Worm (Caenorhabditis elegans): Measurements from ENCODE around the gene C47D12.2.

The C47D12.2 gene

DNA sequence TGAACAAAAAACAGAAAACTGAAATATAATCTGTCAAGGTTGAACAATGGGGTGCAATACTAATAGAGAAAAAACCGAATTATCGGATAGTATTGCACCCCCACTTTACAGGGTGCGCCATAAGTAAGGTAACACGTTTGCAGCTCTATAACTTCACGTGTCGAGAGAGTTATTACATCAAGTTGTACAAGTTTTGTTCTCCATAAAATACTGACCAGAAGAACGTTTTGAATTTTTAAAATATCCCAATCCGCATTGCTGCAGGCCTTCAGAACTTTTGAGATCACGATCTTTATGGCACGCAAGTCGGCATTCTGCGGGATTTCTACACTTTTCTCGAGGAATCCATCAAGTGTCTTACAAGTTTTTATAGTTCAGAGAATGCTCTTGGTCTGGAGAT, 38.3 kb upstream of the C47D12.2 start:
- TF ChIP-seq ceh-19 (GFP tag; optimal IDR thresholded peaks at IDR 0.05) (no peak), elt-4 (tag; optimal IDR thresholded peaks at IDR 0.05) (no peak), fkh-6 (tag; optimal IDR thresholded peaks at IDR 0.05) (no peak), fkh-10 (GFP tag; optimal IDR thresholded peaks at IDR 0.05) (no peak), pag-3 (tag; optimal IDR thresholded peaks at IDR 0.05; ENCODE audit: borderline replicate concordance) (no peak), Y22D7AL.16 (tag; optimal IDR thresholded peaks at IDR 0.05) (no peak), ttx-3 (tag; optimal IDR thresholded peaks at IDR 0.05) (no peak), ets-4 (tag; optimal IDR thresholded peaks at IDR 0.05) (no peak), C08G9.2 (tag; optimal IDR thresholded peaks at IDR 0.05) (no peak), nhr-232 (tag; optimal IDR thresholded peaks at IDR 0.05) (no peak), npax-4 (tag; optimal IDR thresholded peaks at IDR 0.05) (no peak)

DNA sequence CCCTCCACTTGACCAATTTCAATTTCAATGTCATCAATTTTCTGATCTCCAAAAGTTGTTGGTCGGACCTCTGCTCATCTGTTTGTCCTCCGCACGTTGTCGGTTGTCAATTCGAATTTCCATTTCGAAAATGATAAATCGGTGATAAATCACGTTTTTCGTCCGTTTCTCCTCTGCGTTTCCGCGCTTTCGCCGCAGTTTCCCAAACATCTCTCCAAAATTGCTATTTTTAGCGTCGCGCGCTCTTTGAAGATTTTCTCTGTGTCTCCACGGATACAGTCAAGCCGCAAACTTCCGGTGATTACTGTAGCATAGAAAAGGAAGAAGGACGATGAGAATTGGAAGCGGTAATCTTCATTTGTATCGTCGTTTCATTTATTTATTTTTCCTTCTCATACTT, 34.1 kb upstream of the C47D12.2 start:
- TF ChIP-seq elt-4 (tag; optimal IDR thresholded peaks at IDR 0.05) (no peak), syd-9 (tag; optimal IDR thresholded peaks at IDR 0.05) (no peak), fax-1 (tag; optimal IDR thresholded peaks at IDR 0.05) (no peak), tbx-2 (tag; optimal IDR thresholded peaks at IDR 0.05) (no peak), hlh-13 (GFP tag; optimal IDR thresholded peaks at IDR 0.05) (no peak), pqm-1 (tag; optimal IDR thresholded peaks at IDR 0.05) (no peak), nhr-11 (tag; optimal IDR thresholded peaks at IDR 0.05) (no peak), mec-3 (tag; optimal IDR thresholded peaks at IDR 0.05; ENCODE audit: borderline replicate concordance) (no peak), pag-3 (tag; optimal IDR thresholded peaks at IDR 0.05; ENCODE audit: borderline replicate concordance) (no peak), elt-2 (tag; optimal IDR thresholded peaks at IDR 0.05) (no peak), nfya-1 (tag; optimal IDR thresholded peaks at IDR 0.05) (no peak), ceh-30 (tag; optimal IDR thresholded peaks at IDR 0.05) (no peak), ceh-45 (GFP tag; IDR thresholded peaks at IDR 0.05) (no peak), unc-42 (tag; optimal IDR thresholded peaks at IDR 0.05) (no peak), pha-4 (tag; optimal IDR thresholded peaks at IDR 0.05) (no peak), tbx-7 (tag; optimal IDR thresholded peaks at IDR 0.05) (no peak)

DNA sequence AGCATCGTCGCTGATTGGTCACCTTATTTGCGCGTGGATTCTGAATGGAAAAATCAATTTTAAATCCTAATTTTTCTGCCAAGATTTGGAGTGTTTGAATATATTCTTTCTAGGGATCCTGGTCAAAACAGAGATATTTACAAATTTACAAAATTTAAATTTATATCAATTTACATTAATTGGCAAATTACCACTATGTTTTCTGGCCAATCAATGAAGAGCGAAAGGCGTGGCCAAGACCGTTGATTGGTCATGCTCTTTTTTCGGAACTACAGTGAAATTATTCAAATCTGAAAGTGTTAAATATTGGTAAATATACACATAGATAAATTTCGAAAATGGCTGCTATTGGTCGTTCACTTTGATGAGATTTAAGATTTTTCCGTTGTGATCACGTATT, 33.4 kb upstream of the C47D12.2 start:
- no peak for TF ChIP-seq unc-42 (tag; optimal IDR thresholded peaks at IDR 0.05)
- no peak for TF ChIP-seq ceh-18 (tag; optimal IDR thresholded peaks at IDR 0.05)
- TF ChIP-seq nfya-1 (tag; optimal IDR thresholded peaks at IDR 0.05) = peak; percentile 51

DNA sequence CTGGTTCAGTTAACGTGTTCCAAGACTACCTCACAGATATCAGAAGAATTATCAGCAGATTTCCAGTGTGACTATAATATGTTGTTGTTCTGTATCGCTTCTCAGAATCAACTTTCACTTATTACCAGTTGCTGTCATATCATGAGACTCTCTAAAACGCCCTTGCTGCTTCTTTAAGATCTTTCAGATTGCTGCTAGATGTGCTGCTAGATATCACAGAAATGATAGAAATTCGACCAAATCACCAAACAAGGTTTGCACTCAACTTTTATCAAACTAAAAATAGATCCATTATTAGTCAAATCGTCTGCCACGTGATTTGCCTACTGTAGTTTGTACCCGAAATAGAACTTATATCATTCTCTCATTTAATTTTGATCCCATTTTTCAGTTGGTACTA, 31.6 kb upstream of the C47D12.2 start:
- no peak for TF ChIP-seq lim-6 (tag; optimal IDR thresholded peaks at IDR 0.05)
- no peak for TF ChIP-seq fkh-10 (GFP tag; optimal IDR thresholded peaks at IDR 0.05)
- TF ChIP-seq pqm-1 (tag; optimal IDR thresholded peaks at IDR 0.05) = no peak
- TF ChIP-seq nhr-11 (tag; optimal IDR thresholded peaks at IDR 0.05) = no peak
- no peak for TF ChIP-seq hlh-15 (tag; optimal IDR thresholded peaks at IDR 0.05)
- TF ChIP-seq pat-9 (tag; optimal IDR thresholded peaks at IDR 0.05) = no peak
- TF ChIP-seq nhr-232 (tag; optimal IDR thresholded peaks at IDR 0.05) = no peak

DNA sequence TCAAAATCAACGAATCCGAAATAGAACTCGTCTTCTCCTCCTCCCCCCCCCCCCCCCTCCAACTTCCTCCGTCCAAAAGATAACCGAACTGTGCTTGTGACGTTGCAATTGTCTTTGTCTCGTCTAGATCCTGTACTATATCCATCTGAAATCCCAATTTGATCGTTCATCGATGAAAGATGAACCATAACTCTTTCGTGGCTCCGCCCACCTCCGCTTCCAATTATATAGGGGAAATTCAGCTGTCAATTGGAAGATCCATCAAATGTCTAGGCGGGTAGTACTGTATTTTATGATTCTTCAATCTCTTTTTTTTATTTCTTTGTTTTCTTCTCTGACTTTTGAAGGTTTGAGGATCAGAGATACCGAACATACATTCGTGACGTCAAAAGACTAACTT, 30.7 kb upstream of the C47D12.2 start:
- TF ChIP-seq pax-1 (tag; optimal IDR thresholded peaks at IDR 0.05) (no peak), ama-1 (optimal IDR thresholded peaks at IDR 0.05) (no peak), nhr-11 (tag; optimal IDR thresholded peaks at IDR 0.05) (no peak), K02D7.2 (tag; optimal IDR thresholded peaks at IDR 0.05) (no peak), pha-4 (tag; optimal IDR thresholded peaks at IDR 0.05) (no peak), elt-2 (tag; optimal IDR thresholded peaks at IDR 0.05) (no peak), ets-4 (tag; optimal IDR thresholded peaks at IDR 0.05) (no peak), sox-4 (tag; optimal IDR thresholded peaks at IDR 0.05) (no peak), sdc-2 (tag; optimal IDR thresholded peaks at IDR 0.05) (no peak), ztf-16 (tag; optimal IDR thresholded peaks at IDR 0.05) (no peak), ceh-45 (GFP tag; IDR thresholded peaks at IDR 0.05) (no peak), tbx-2 (tag; optimal IDR thresholded peaks at IDR 0.05) (no peak), ceh-9 (tag; optimal IDR thresholded peaks at IDR 0.05) (no peak), unc-3 (GFP tag; conservative IDR thresholded peaks at IDR 0.05) (no peak), unc-3 (tag; optimal IDR thresholded peaks at IDR 0.05) (no peak), C08G9.2 (tag; optimal IDR thresholded peaks at IDR 0.05) (no peak), hlh-30 (tag; optimal IDR thresholded peaks at IDR 0.05; ENCODE audit: insufficient read depth) (no peak)

All from whole organism, late embryonic.